Worm (Caenorhabditis elegans): ENCODE data around the gene lbp-4.

The lbp-4 gene

ce11 chrV:7820270-7820669 is at the start of gene lbp-4:
TSS of gene lbp-4 (plus strand) at chrV:7820578.
- TF ChIP-seq hlh-26 (GFP tag; conservative IDR thresholded peaks at IDR 0.05): no peak
- TF ChIP-seq ceh-100 (GFP tag; IDR thresholded peaks at IDR 0.05): peak; percentile 92
- TF ChIP-seq nhr-179 (tag; optimal IDR thresholded peaks at IDR 0.05): no peak
- no peak for TF ChIP-seq F57A8.1 (GFP tag; optimal IDR thresholded peaks at IDR 0.05)
- no peak for TF ChIP-seq nfya-1 (tag; optimal IDR thresholded peaks at IDR 0.05; ENCODE audit: borderline replicate concordance, insufficient read depth)
- no peak for TF ChIP-seq F33H1.4 (GFP tag; IDR thresholded peaks at IDR 0.05)
- no peak for TF ChIP-seq lin-26 (GFP tag; IDR thresholded peaks at IDR 0.05)
- TF ChIP-seq bed-2 (GFP tag; IDR thresholded peaks at IDR 0.05): no peak
- peak; percentile 24 for TF ChIP-seq ZK185.1 (tag; optimal IDR thresholded peaks at IDR 0.05; ENCODE audit: poor library complexity, severe bottlenecking)
- no peak for TF ChIP-seq aptf-3 (GFP tag; IDR thresholded peaks at IDR 0.05)
- peak; percentile 74 for TF ChIP-seq F23B12.7 (tag; optimal IDR thresholded peaks at IDR 0.05; ENCODE audit: insufficient read depth)
- no peak for TF ChIP-seq ztf-25 (GFP tag; IDR thresholded peaks at IDR 0.05)
- no peak for TF ChIP-seq madf-10 (tag; optimal IDR thresholded peaks at IDR 0.05)
- TF ChIP-seq lag-1 (GFP tag; IDR thresholded peaks at IDR 0.05): no peak
- TF ChIP-seq mcd-1 (GFP tag; IDR thresholded peaks at IDR 0.05): peak; percentile 65; the same call in 1 of the 2 replicates
- peak; percentile 15 for TF ChIP-seq ceh-27 (GFP tag; optimal IDR thresholded peaks at IDR 0.05)
- peak; percentile 74 for TF ChIP-seq nhr-80 (tag; optimal IDR thresholded peaks at IDR 0.05)
- TF ChIP-seq C06A6.2 (GFP tag; conservative IDR thresholded peaks at IDR 0.05): no peak
- no peak for TF ChIP-seq aptf-2 (GFP tag; conservative IDR thresholded peaks at IDR 0.05)
- peak; percentile 30 for TF ChIP-seq lsl-1 (GFP tag; optimal IDR thresholded peaks at IDR 0.05)
- TF ChIP-seq hmg-1.2 (GFP tag; IDR thresholded peaks at IDR 0.05): no peak; the same call in 1 of the 2 replicates
- no peak for TF ChIP-seq lin-35 (GFP tag; optimal IDR thresholded peaks at IDR 0.05)
- peak; percentile 55 for TF ChIP-seq attf-5 (GFP tag; optimal IDR thresholded peaks at IDR 0.05)
- no peak for TF ChIP-seq Y53G8AR.9 (GFP tag; conservative IDR thresholded peaks at IDR 0.05)
- TF ChIP-seq hmg-20 (GFP tag; IDR thresholded peaks at IDR 0.05): no peak

DNA sequence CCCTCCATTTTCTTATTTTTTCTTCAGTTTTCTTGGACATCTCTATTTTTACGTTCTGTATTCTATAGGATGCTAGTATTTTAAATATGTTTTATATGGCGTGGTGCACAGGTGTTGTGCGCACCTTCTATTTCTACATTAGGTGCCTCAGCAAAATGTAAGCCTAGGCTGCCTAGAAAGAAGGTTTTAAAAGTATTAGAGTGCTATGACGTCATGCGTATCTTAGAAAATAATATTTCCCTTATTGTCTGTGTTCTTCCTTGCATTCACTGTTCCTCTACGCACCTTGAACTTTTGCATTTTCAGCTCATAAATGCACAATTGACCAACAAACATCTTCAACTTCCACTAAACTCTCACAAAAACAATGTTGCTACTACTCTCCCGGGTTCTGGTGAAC is 49.4 kb upstream of the lbp-4 start, which contains the start of gene frpr-3:
Gene frpr-3 (plus strand): TSS at position 301 of the 400 bp plus-strand sequence.
- no peak for TF ChIP-seq B0261.1 (tag; optimal IDR thresholded peaks at IDR 0.05)
- TF ChIP-seq egrh-3 (GFP tag; IDR thresholded peaks at IDR 0.05): no peak
- TF ChIP-seq K12H6.12 (tag; optimal IDR thresholded peaks at IDR 0.05): no peak
- no peak for TF ChIP-seq D2030.7 (GFP tag; IDR thresholded peaks at IDR 0.05)
- no peak for TF ChIP-seq ccch-3 (GFP tag; optimal IDR thresholded peaks at IDR 0.05)

DNA sequence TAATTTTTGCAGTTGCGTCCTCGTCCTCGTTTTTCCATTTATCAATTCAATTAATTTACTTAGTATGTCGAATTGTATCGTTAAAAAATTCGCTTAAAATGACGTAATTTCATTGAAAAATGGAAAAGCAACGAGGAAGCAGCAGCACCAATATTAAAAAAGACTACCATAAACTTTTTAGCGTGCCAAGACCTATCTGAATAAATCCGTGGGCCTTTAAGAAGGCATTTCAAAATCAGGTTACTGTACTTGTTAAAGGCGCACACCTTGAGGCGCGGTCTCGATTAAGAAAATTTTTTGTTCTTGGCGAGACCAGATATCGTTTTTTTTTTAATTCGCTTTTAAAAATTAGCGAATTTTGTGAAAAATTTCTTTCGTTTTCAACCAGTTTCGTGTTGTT is 46.7 kb upstream of the lbp-4 start:
- TF ChIP-seq ztf-18 (tag; optimal IDR thresholded peaks at IDR 0.05) (no peak), lsl-1 (GFP tag; optimal IDR thresholded peaks at IDR 0.05) (peak; percentile 71), attf-3 (GFP tag; conservative IDR thresholded peaks at IDR 0.05) (no peak), F33H1.4 (GFP tag; IDR thresholded peaks at IDR 0.05) (peak; percentile 57), xnd-1 (tag; optimal IDR thresholded peaks at IDR 0.05) (peak; percentile 20), nfya-2 (GFP tag; IDR thresholded peaks at IDR 0.05) (no peak)

ce11 chrV:7774143-7774595 is 46.2 kb upstream of the lbp-4 start, which contains the start of gene grl-10:
TSS of gene grl-10 (plus strand) at chrV:7774545.
- TF ChIP-seq ceh-27 (GFP tag; optimal IDR thresholded peaks at IDR 0.05) (peak; percentile 11), F52B5.7 (tag; optimal IDR thresholded peaks at IDR 0.05) (no peak)

Measured in whole organism, young adult.